Fruit fly (Drosophila melanogaster) whole organism, embryonic: Measurements from ENCODE around the gene Dsp1.

Experiments
- Antp ChIP-seq: fragments of 200-800 bp; sonication (Bioruptor generic); optimal IDR thresholded peaks from 3 replicates; lab custom pipeline; 2016; ENCODE audit warnings: missing biosample characterization, missing genetic modification characterization
- BEAF-32 ChIP-seq: fragments of 200-800 bp; sonication (Bioruptor generic); optimal IDR thresholded peaks from 3 replicates; lab custom pipeline; 2017; ENCODE audit warnings: missing biosample characterization, missing genetic modification characterization, mild to moderate bottlenecking, moderate library complexity, missing genetic modification reagents
- CG10147 ChIP-seq: fragments of 200-800 bp; sonication (Bioruptor generic); optimal IDR thresholded peaks from 2 replicates; lab custom pipeline; 2019; ENCODE audit warnings: missing biosample characterization, mild to moderate bottlenecking, missing genetic modification characterization, moderate library complexity
- CG10267 ChIP-seq: fragments of 200-800 bp; sonication (Bioruptor generic); optimal IDR thresholded peaks from 2 replicates; lab custom pipeline; 2018; ENCODE audit warnings: missing biosample characterization, mild to moderate bottlenecking, missing genetic modification characterization, moderate library complexity
- CG10431 ChIP-seq: fragments of 200-800 bp; sonication (Bioruptor generic); optimal IDR thresholded peaks from 3 replicates; lab custom pipeline; 2018; ENCODE audit warnings: missing biosample characterization, mild to moderate bottlenecking, missing genetic modification characterization
- CG11093 ChIP-seq: fragments of 200-800 bp; sonication (Bioruptor generic); IDR thresholded peaks from 3 replicates; pipeline ENCODE4 v1.3.6; 2022; ENCODE audit warnings: missing biosample characterization, missing genetic modification characterization
- CG11456 ChIP-seq: fragments of 200-800 bp; sonication (Bioruptor generic); IDR thresholded peaks from 3 replicates; pipeline ENCODE4 v1.3.6; 2022; ENCODE audit warnings: missing biosample characterization, missing genetic modification characterization
- CG11560 ChIP-seq: fragments of 200-800 bp; sonication (Bioruptor generic); IDR thresholded peaks from 3 replicates; pipeline ENCODE4 v1.3.6; 2022; ENCODE audit warnings: missing biosample characterization, missing genetic modification characterization
- CG13287 ChIP-seq: fragments of 200-800 bp; sonication (Bioruptor generic); IDR thresholded peaks from 2 replicates; pipeline ENCODE4 v1.3.6; 2022; ENCODE audit warnings: missing biosample characterization, missing genetic modification characterization; ENCODE audit not compliant: partially characterized antibody
- CG14667 ChIP-seq: fragments of 200-800 bp; sonication (Bioruptor generic); IDR thresholded peaks from 2 replicates; pipeline ENCODE4 v1.3.6; 2022; ENCODE audit warnings: missing biosample characterization, missing genetic modification characterization
- CG15269 ChIP-seq: fragments of 200-800 bp; sonication (Bioruptor generic); optimal IDR thresholded peaks from 2 replicates; lab custom pipeline; 2018; ENCODE audit warnings: missing biosample characterization, mild to moderate bottlenecking, missing genetic modification characterization, moderate library complexity
- CG18764 ChIP-seq: fragments of 200-800 bp; sonication (Bioruptor generic); optimal IDR thresholded peaks from 3 replicates; lab custom pipeline; 2016; ENCODE audit warnings: missing biosample characterization, missing genetic modification characterization
- CG2199 ChIP-seq: fragments of 200-800 bp; sonication (Bioruptor generic); IDR thresholded peaks from 3 replicates; pipeline ENCODE4 v1.3.6; 2022; ENCODE audit warnings: missing biosample characterization, missing genetic modification characterization
- CG2678 ChIP-seq: fragments of 200-800 bp; sonication (Bioruptor generic); optimal IDR thresholded peaks from 3 replicates; lab custom pipeline; 2019; ENCODE audit warnings: missing biosample characterization, mild to moderate bottlenecking, missing genetic modification characterization, moderate library complexity
- CG2712 ChIP-seq: fragments of 200-800 bp; optimal IDR thresholded peaks from 3 replicates; lab custom pipeline; 2019; ENCODE audit warnings: missing biosample characterization, mild to moderate bottlenecking, missing genetic modification characterization, moderate library complexity
- CG32767 ChIP-seq: fragments of 200-800 bp; sonication (Bioruptor generic); IDR thresholded peaks from 2 replicates; pipeline ENCODE4 v1.3.6; 2022; ENCODE audit warnings: missing biosample characterization, missing genetic modification characterization
- CG3838 ChIP-seq: fragments of 200-800 bp; sonication (Bioruptor generic); optimal IDR thresholded peaks from 3 replicates; lab custom pipeline; 2016; ENCODE audit warnings: missing biosample characterization, missing genetic modification characterization
- CG4424 ChIP-seq: fragments of 200-800 bp; sonication (Bioruptor generic); optimal IDR thresholded peaks from 3 replicates; lab custom pipeline; 2016; ENCODE audit warnings: missing biosample characterization, missing genetic modification characterization
- CG4707 ChIP-seq: fragments of 200-800 bp; sonication (Bioruptor generic); optimal IDR thresholded peaks from 2 replicates; lab custom pipeline; 2018; ENCODE audit warnings: missing biosample characterization, mild to moderate bottlenecking, missing genetic modification characterization, moderate library complexity
- CG6813 ChIP-seq: fragments of 200-800 bp; sonication (Bioruptor generic); optimal IDR thresholded peaks from 2 replicates; lab custom pipeline; 2017; ENCODE audit warnings: missing biosample characterization, missing genetic modification characterization, mild to moderate bottlenecking, moderate library complexity, missing genetic modification reagents
- CG7271 ChIP-seq: fragments of 200-800 bp; sonication (Bioruptor generic); optimal IDR thresholded peaks from 2 replicates; lab custom pipeline; 2018; ENCODE audit warnings: missing biosample characterization, mild to moderate bottlenecking, missing genetic modification characterization, moderate library complexity
- CG7928 ChIP-seq: fragments of 200-800 bp; sonication (Bioruptor generic); optimal IDR thresholded peaks from 2 replicates; lab custom pipeline; 2017; ENCODE audit warnings: missing biosample characterization, mild to moderate bottlenecking, missing genetic modification characterization
- CG7963 ChIP-seq: fragments of 200-800 bp; sonication (Bioruptor generic); IDR thresholded peaks from 3 replicates; pipeline ENCODE4 v1.3.6; 2022; ENCODE audit warnings: missing biosample characterization, missing genetic modification characterization; ENCODE audit not compliant: partially characterized antibody
- CG7987 ChIP-seq: fragments of 200-800 bp; sonication (Bioruptor generic); optimal IDR thresholded peaks from 2 replicates; lab custom pipeline; 2018; ENCODE audit warnings: missing biosample characterization, mild to moderate bottlenecking, missing genetic modification characterization, moderate library complexity
- CG8089 ChIP-seq: fragments of 200-800 bp; sonication (Bioruptor generic); optimal IDR thresholded peaks from 3 replicates; lab custom pipeline; 2016; ENCODE audit warnings: missing biosample characterization, missing genetic modification characterization
- CG8478 ChIP-seq: fragments of >200 bp; optimal IDR thresholded peaks from 2 replicates; lab custom pipeline; 2018
- CoRest ChIP-seq: fragments of 200-800 bp; sonication (Bioruptor generic); optimal IDR thresholded peaks from 3 replicates; lab custom pipeline; 2018; ENCODE audit warnings: missing biosample characterization, mild to moderate bottlenecking, missing genetic modification characterization, moderate library complexity
- D19B ChIP-seq: fragments of 200-800 bp; sonication (Bioruptor generic); optimal IDR thresholded peaks from 2 replicates; lab custom pipeline; 2017; ENCODE audit warnings: missing biosample characterization, mild to moderate bottlenecking, missing genetic modification characterization
- Elba2 ChIP-seq: fragments of 200-800 bp; sonication (Bioruptor generic); optimal IDR thresholded peaks from 3 replicates; lab custom pipeline; 2016; ENCODE audit warnings: missing biosample characterization, missing genetic modification characterization
- HmgZ ChIP-seq: fragments of 200-800 bp; sonication (Bioruptor generic); optimal IDR thresholded peaks from 2 replicates; lab custom pipeline; 2018; ENCODE audit warnings: missing biosample characterization, mild to moderate bottlenecking, missing genetic modification characterization
- MESR4 ChIP-seq: fragments of 200-800 bp; sonication (Bioruptor generic); optimal IDR thresholded peaks from 2 replicates; lab custom pipeline; 2018; ENCODE audit warnings: missing biosample characterization, mild to moderate bottlenecking, missing genetic modification characterization, moderate library complexity
- Ravus ChIP-seq: fragments of 200-800 bp; sonication (Bioruptor generic); IDR thresholded peaks from 2 replicates; pipeline ENCODE4 v1.3.6; 2022; ENCODE audit warnings: missing biosample characterization, missing genetic modification characterization
- Scr ChIP-seq: fragments of 200-800 bp; sonication (Bioruptor generic); IDR thresholded peaks from 2 replicates; pipeline ENCODE4 v1.3.6; 2022; ENCODE audit warnings: missing biosample characterization, missing genetic modification characterization; ENCODE audit not compliant: partially characterized antibody
- Sin3A ChIP-seq: fragments of >200 bp; optimal IDR thresholded peaks from 2 replicates; lab custom pipeline; 2018
- ase ChIP-seq: fragments of 200-800 bp; sonication (Bioruptor generic); IDR thresholded peaks from 3 replicates; pipeline ENCODE4 v1.3.6; 2022; ENCODE audit warnings: missing biosample characterization, missing genetic modification characterization
- bowl ChIP-seq: fragments of 200-800 bp; sonication (Bioruptor generic); IDR thresholded peaks from 2 replicates; pipeline ENCODE4 v1.3.6; 2022; ENCODE audit warnings: missing biosample characterization, missing genetic modification characterization
- fd96Cb ChIP-seq: fragments of 200-800 bp; sonication (Bioruptor generic); optimal IDR thresholded peaks from 2 replicates; lab custom pipeline; 2018; ENCODE audit warnings: missing biosample characterization, mild to moderate bottlenecking, missing genetic modification characterization, moderate library complexity
- ftz-f1 ChIP-seq: fragments of 200-800 bp; sonication (Bioruptor generic); optimal IDR thresholded peaks from 2 replicates; lab custom pipeline; 2016; ENCODE audit warnings: missing biosample characterization, missing genetic modification characterization
- ham ChIP-seq: fragments of 200-800 bp; sonication (Bioruptor generic); IDR thresholded peaks from 2 replicates; pipeline ENCODE4 v1.3.6; 2022; ENCODE audit warnings: missing biosample characterization, missing genetic modification characterization
- hkb ChIP-seq, 2 experiments: fragments of 200-800 bp in 1 of 2; fragments of >200 bp in 1 of 2; sonication (Bioruptor generic) in 1 of 2; IDR thresholded peaks in 1 of 2; optimal IDR thresholded peaks in 1 of 2; 2 replicates each; pipeline versions ENCODE4 v1.3.6 to Lab custom; 2017 to 2022; ENCODE audit warnings: missing biosample characterization in 1 of 2, missing genetic modification characterization in 1 of 2
- ind ChIP-seq: fragments of 200-800 bp; sonication (Bioruptor generic); optimal IDR thresholded peaks from 3 replicates; lab custom pipeline; 2016; ENCODE audit warnings: missing biosample characterization, missing genetic modification characterization
- lola ChIP-seq, 3 experiments: fragments of >200 bp in 2 of 3; fragments of 200-800 bp in 1 of 3; sonication (Bioruptor generic) in 1 of 3; optimal IDR thresholded peaks; 2 replicates each; lab custom pipeline; 2017 to 2019; ENCODE audit warnings: missing biosample characterization in 3 of 3, missing genetic modification characterization in 3 of 3, mild to moderate bottlenecking in 1 of 3, moderate library complexity in 1 of 3
- luna ChIP-seq: fragments of 200-800 bp; sonication (Bioruptor generic); optimal IDR thresholded peaks from 2 replicates; lab custom pipeline; 2016; ENCODE audit warnings: missing biosample characterization, missing genetic modification characterization
- pum ChIP-seq: fragments of 200-800 bp; sonication (Bioruptor generic); optimal IDR thresholded peaks from 2 replicates; lab custom pipeline; 2016; ENCODE audit warnings: missing biosample characterization, missing genetic modification characterization
- sug ChIP-seq: fragments of 200-800 bp; optimal IDR thresholded peaks from 2 replicates; lab custom pipeline; 2019; ENCODE audit warnings: missing biosample characterization, mild to moderate bottlenecking, missing genetic modification characterization, moderate library complexity
- tap ChIP-seq: fragments of 200-800 bp; optimal IDR thresholded peaks from 3 replicates; lab custom pipeline; 2019; ENCODE audit warnings: missing biosample characterization, mild to moderate bottlenecking, missing genetic modification characterization, moderate library complexity
- toy ChIP-seq: fragments of 200-800 bp; sonication (Bioruptor generic); IDR thresholded peaks from 2 replicates; pipeline ENCODE4 v1.3.6; 2022; ENCODE audit warnings: missing biosample characterization, missing genetic modification characterization
- tx ChIP-seq: fragments of 200-800 bp; sonication (Bioruptor generic); optimal IDR thresholded peaks from 2 replicates; lab custom pipeline; 2016; ENCODE audit warnings: missing biosample characterization, missing genetic modification characterization
- unc-4 ChIP-seq: fragments of 200-800 bp; sonication (Bioruptor generic); IDR thresholded peaks from 2 replicates; pipeline ENCODE4 v1.3.6; 2022; ENCODE audit warnings: missing biosample characterization, missing genetic modification characterization; ENCODE audit not compliant: partially characterized antibody
- zfh1 ChIP-seq: fragments of 200-800 bp; sonication (Bioruptor generic); IDR thresholded peaks from 3 replicates; pipeline ENCODE4 v1.3.6; 2022; ENCODE audit warnings: missing biosample characterization, missing genetic modification characterization

Gene Dsp1

DNA sequence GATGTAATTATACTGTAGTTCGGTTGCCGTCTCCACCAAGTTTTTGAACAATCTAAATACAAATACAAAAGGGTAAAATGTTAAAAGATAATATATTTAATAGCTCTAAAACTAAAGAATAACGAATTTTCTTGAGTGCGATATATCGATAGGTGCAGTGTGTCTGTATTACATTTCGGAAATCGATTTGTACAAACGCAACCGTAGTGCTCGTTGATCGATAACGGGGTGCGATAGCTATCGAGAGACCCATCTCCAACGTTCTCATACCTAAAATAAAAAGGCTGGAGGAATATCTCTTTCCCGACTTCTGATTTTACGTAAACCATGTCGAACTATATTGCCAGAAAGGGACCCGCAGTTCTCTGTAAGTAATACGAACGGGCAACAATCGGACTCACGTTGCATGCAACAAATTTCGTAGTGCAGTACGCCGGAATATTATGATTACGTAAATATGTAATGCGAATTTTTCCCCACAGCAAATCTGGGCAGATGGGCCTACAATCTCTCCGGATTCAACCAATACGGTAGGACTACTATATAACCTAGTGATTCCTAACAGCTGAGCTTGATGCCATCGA is 47.2 kb upstream of the Dsp1 start, which contains the start of gene UQCR-14 (continued):
- TF ChIP-seq CG7987 (GFP tag; lab: Kevin White, UChicago) = peak; percentile 3
- TF ChIP-seq CG18764 (GFP tag; lab: Kevin White, UChicago) = peak; percentile 12
- TF ChIP-seq fd96Cb (tag; lab: Kevin White, UChicago) = no peak
- no peak for TF ChIP-seq ham (GFP tag; lab: Robert Waterston, UW)
- peak; percentile 30; the same call in 1 of the 2 replicates for TF ChIP-seq CG32767 (GFP tag; lab: Robert Waterston, UW)
- no peak for TF ChIP-seq CG10431 (GFP tag; lab: Kevin White, UChicago)
- peak; percentile 49; the same call in 1 of the 3 replicates for TF ChIP-seq CG11456 (GFP tag; lab: Robert Waterston, UW)
- TF ChIP-seq CG2712 (tag; lab: Kevin White, UChicago) = peak; percentile 62
- TF ChIP-seq CoRest = peak; percentile 28
- TF ChIP-seq CG7928 = peak; percentile 17
- TF ChIP-seq ind (GFP tag; lab: Kevin White, UChicago) = no peak
- TF ChIP-seq CG15269 (tag; lab: Kevin White, UChicago) = peak; percentile 10
- peak; percentile 21; the same call in 1 of the 3 replicates for TF ChIP-seq CG2199
- TF ChIP-seq CG10147 (GFP tag; lab: Kevin White, UChicago) = peak; percentile 17
- TF ChIP-seq BEAF-32 (GFP tag; lab: Kevin White, UChicago) = peak; percentile 97
- TF ChIP-seq CG11560 (tag; lab: Robert Waterston, UW) = no peak
- TF ChIP-seq CG8089 (GFP tag; lab: Kevin White, UChicago) = no peak
- TF ChIP-seq Ravus = no peak
- no peak for TF ChIP-seq CG6813 (GFP tag; lab: Kevin White, UChicago)
- TF ChIP-seq CG14667 (GFP tag; lab: Robert Waterston, UW) = no peak
- peak; percentile 80 for TF ChIP-seq HmgZ (tag; lab: Kevin White, UChicago)
- no peak for TF ChIP-seq bowl (GFP tag; lab: Robert Waterston, UW)
- no peak for TF ChIP-seq lola (GFP tag; optimal IDR thresholded peaks at IDR 0.05; lab: Kevin White, UChicago)
- TF ChIP-seq Elba2 = no peak
- TF ChIP-seq CG11093 (GFP tag; lab: Robert Waterston, UW) = no peak
- no peak for TF ChIP-seq Antp (GFP tag; lab: Kevin White, UChicago)
- TF ChIP-seq Scr (GFP tag; lab: Robert Waterston, UW) = peak; percentile 95
- TF ChIP-seq CG7963 (GFP tag; lab: Robert Waterston, UW) = peak; percentile 96
- peak; percentile 70 for TF ChIP-seq CG10267 (tag; lab: Kevin White, UChicago)
- no peak for TF ChIP-seq toy (GFP tag; lab: Robert Waterston, UW)
- peak; percentile 28 for TF ChIP-seq Sin3A (lab: Kevin White, UChicago)
- TF ChIP-seq pum = no peak
- TF ChIP-seq hkb (optimal IDR thresholded peaks at IDR 0.05; lab: Kevin White, UChicago) = no peak
- peak; percentile 18; the same call in 1 of the 2 replicates for TF ChIP-seq hkb (GFP tag; IDR thresholded peaks at IDR 0.05; lab: Robert Waterston, UW)
- TF ChIP-seq CG4424 (GFP tag; lab: Kevin White, UChicago) = peak; percentile 28
- TF ChIP-seq MESR4 (GFP tag; lab: Kevin White, UChicago) = peak; percentile 93
- peak; percentile 9 for TF ChIP-seq luna (GFP tag; lab: Kevin White, UChicago)
- no peak for TF ChIP-seq CG8478 (lab: Kevin White, UChicago)
- no peak for TF ChIP-seq CG4707
- no peak for TF ChIP-seq zfh1
- peak; percentile 47 for TF ChIP-seq sug (tag; lab: Kevin White, UChicago)
- peak; percentile 98 for TF ChIP-seq CG13287 (GFP tag; lab: Robert Waterston, UW)
- TF ChIP-seq D19B = no peak
- no peak for TF ChIP-seq CG2678 (tag; lab: Kevin White, UChicago)
- no peak for TF ChIP-seq tx (GFP tag; lab: Kevin White, UChicago)
- no peak for TF ChIP-seq CG3838 (GFP tag; lab: Kevin White, UChicago)
- TF ChIP-seq CG7271 = no peak
- no peak for TF ChIP-seq ftz-f1
- TF ChIP-seq tap = no peak
- TF ChIP-seq unc-4 (GFP tag; lab: Robert Waterston, UW) = peak; percentile 98
- TF ChIP-seq ase = 0 out of 3 replicates have a peak, but pooled peaks have one; percentile 27
